Worm (Caenorhabditis elegans) whole organism, L4 larva: Measurements from ENCODE around the gene sym-3.

Source experiments
- D1046.2 ChIP-seq: fragments of 200-800 bp; sonication (Bioruptor generic); IDR thresholded peaks from 2 replicates; pipeline ENCODE4 v1.3.6; 2022; ENCODE audit warnings: missing genetic modification characterization, missing compliant biosample characterization
- F10B5.3 ChIP-seq: sonication (generic microtip); optimal IDR thresholded peaks from 2 replicates; lab custom pipeline; 2016; ENCODE audit warnings: mild to moderate bottlenecking, missing genetic modification characterization, missing compliant biosample characterization
- F49E8.2 ChIP-seq: sonication (generic microtip); optimal IDR thresholded peaks from 2 replicates; lab custom pipeline; 2016; ENCODE audit warnings: missing compliant biosample characterization, mild to moderate bottlenecking, missing genetic modification characterization, borderline replicate concordance
- R02D3.7 ChIP-seq: fragments of 150-350 bp; sonication (generic microtip); optimal IDR thresholded peaks from 3 replicates; lab custom pipeline; 2014; ENCODE audit warnings: missing biosample characterization, missing genetic modification characterization
- T26A8.4 ChIP-seq: fragments of 200-800 bp; sonication (Bioruptor generic); IDR thresholded peaks from 2 replicates; pipeline ENCODE4 v1.3.6; 2022; ENCODE audit warnings: missing genetic modification characterization, missing compliant biosample characterization
- Y105C5A.15 ChIP-seq: fragments of 200-800 bp; sonication (Bioruptor generic); IDR thresholded peaks from 2 replicates; pipeline ENCODE4 v1.3.6; 2022; ENCODE audit warnings: missing genetic modification characterization, missing compliant biosample characterization
- Y48G9A.11 ChIP-seq: fragments of 200-800 bp; sonication (Bioruptor generic); IDR thresholded peaks from 2 replicates; pipeline ENCODE4 v1.3.6; 2022; ENCODE audit warnings: missing genetic modification reagents, missing genetic modification characterization, missing compliant biosample characterization
- ZK337.2 ChIP-seq: fragments of 200-800 bp; sonication (Bioruptor generic); IDR thresholded peaks from 2 replicates; pipeline ENCODE4 v1.3.6; 2022; ENCODE audit warnings: missing genetic modification reagents, missing genetic modification characterization, missing compliant biosample characterization
- aha-1 ChIP-seq: fragments of 150-350 bp; peaks from one replicate; lab custom pipeline; 2014; ENCODE audit warnings: missing biosample characterization, missing genetic modification characterization
- aly-2 ChIP-seq: sonication (generic microtip); optimal IDR thresholded peaks from 2 replicates; lab custom pipeline; 2018; ENCODE audit warnings: missing biosample characterization, missing genetic modification characterization
- ceh-20 ChIP-seq: fragments of 200-800 bp; sonication (Bioruptor generic); IDR thresholded peaks from 2 replicates; pipeline ENCODE4 v1.3.6; 2022; ENCODE audit warnings: missing genetic modification reagents, missing genetic modification characterization, missing compliant biosample characterization
- ceh-28 ChIP-seq: fragments of 150-350 bp; optimal IDR thresholded peaks from 2 replicates; lab custom pipeline; 2014; ENCODE audit warnings: missing biosample characterization, missing genetic modification reagents, missing genetic modification characterization
- ceh-44 ChIP-seq: fragments of 200-800 bp; sonication (Bioruptor generic); IDR thresholded peaks from 2 replicates; pipeline ENCODE4 v1.3.6; 2022; ENCODE audit warnings: missing genetic modification reagents, missing genetic modification characterization, missing compliant biosample characterization
- ceh-82 ChIP-seq: sonication (generic microtip); optimal IDR thresholded peaks from 2 replicates; lab custom pipeline; 2017; ENCODE audit warnings: missing biosample characterization, missing genetic modification characterization
- cey-2 ChIP-seq: sonication (generic microtip); optimal IDR thresholded peaks from 3 replicates; lab custom pipeline; 2017; ENCODE audit warnings: missing genetic modification characterization, mild to moderate bottlenecking, missing compliant biosample characterization, antibody characterized with exemption, borderline replicate concordance; ENCODE audit not compliant: insufficient read depth
- daf-12 ChIP-seq: fragments of 150-350 bp; optimal IDR thresholded peaks from 2 replicates; lab custom pipeline; 2014; ENCODE audit warnings: missing biosample characterization, missing genetic modification reagents, missing genetic modification characterization
- daf-16 ChIP-seq, 3 experiments: sonication (generic microtip); optimal IDR thresholded peaks; 2 replicates each; lab custom pipeline; 2016 to 2017; ENCODE audit warnings: missing genetic modification characterization in 3 of 3, missing genetic modification reagents in 3 of 3, mild to moderate bottlenecking in 2 of 3, missing compliant biosample characterization in 2 of 3, missing biosample characterization in 1 of 3, moderate library complexity in 1 of 3
- dve-1 ChIP-seq: sonication (generic microtip); optimal IDR thresholded peaks from 2 replicates; lab custom pipeline; 2017; ENCODE audit warnings: antibody characterized with exemption, mild to moderate bottlenecking, missing genetic modification characterization, missing compliant biosample characterization; ENCODE audit not compliant: insufficient read depth
- fkh-10 ChIP-seq: fragments of 150-350 bp; optimal IDR thresholded peaks from 2 replicates; lab custom pipeline; 2014; ENCODE audit warnings: missing biosample characterization, missing genetic modification reagents, missing genetic modification characterization
- hlh-11 ChIP-seq: fragments of 200-800 bp; sonication (Bioruptor generic); optimal IDR thresholded peaks from 2 replicates; lab custom pipeline; 2018; ENCODE audit warnings: mild to moderate bottlenecking, missing genetic modification characterization, missing compliant biosample characterization
- hmg-1.1 ChIP-seq: fragments of 200-800 bp; sonication (Bioruptor generic); IDR thresholded peaks from 2 replicates; pipeline ENCODE4 v1.3.6; 2022; ENCODE audit warnings: missing genetic modification reagents, missing genetic modification characterization, missing compliant biosample characterization
- jun-1 ChIP-seq: fragments of 150-350 bp; optimal IDR thresholded peaks from 2 replicates; lab custom pipeline; 2014; ENCODE audit warnings: missing biosample characterization, missing genetic modification reagents, missing genetic modification characterization
- lin-13 ChIP-seq: fragments of 150-350 bp; optimal IDR thresholded peaks from 2 replicates; lab custom pipeline; 2014; ENCODE audit warnings: missing biosample characterization, missing genetic modification reagents, missing genetic modification characterization
- lin-29 ChIP-seq: fragments of 200-800 bp; sonication (Bioruptor generic); IDR thresholded peaks from 2 replicates; pipeline ENCODE4 v1.3.6; 2022; ENCODE audit warnings: missing genetic modification reagents, missing genetic modification characterization, missing compliant biosample characterization
- lin-39 ChIP-seq: fragments of 150-350 bp; optimal IDR thresholded peaks from 2 replicates; lab custom pipeline; 2014; ENCODE audit warnings: missing biosample characterization, missing genetic modification reagents, missing genetic modification characterization
- madf-9 ChIP-seq: fragments of 200-800 bp; sonication (Bioruptor generic); conservative IDR thresholded peaks from 2 replicates; pipeline ENCODE4 v1.3.6; 2022; ENCODE audit warnings: missing genetic modification reagents, missing genetic modification characterization, missing compliant biosample characterization
- nhr-11 ChIP-seq: fragments of 150-350 bp; optimal IDR thresholded peaks from 2 replicates; lab custom pipeline; 2014; ENCODE audit warnings: missing biosample characterization, missing genetic modification characterization
- nhr-25 ChIP-seq: sonication (generic microtip); optimal IDR thresholded peaks from 2 replicates; lab custom pipeline; 2017; ENCODE audit warnings: missing genetic modification characterization, mild to moderate bottlenecking, missing compliant biosample characterization, antibody characterized with exemption, moderate library complexity, borderline replicate concordance; ENCODE audit not compliant: insufficient read depth
- nhr-28 ChIP-seq: fragments of 150-350 bp; optimal IDR thresholded peaks from 2 replicates; lab custom pipeline; 2014; ENCODE audit warnings: missing biosample characterization, missing genetic modification characterization
- nhr-41 ChIP-seq: fragments of 200-800 bp; sonication (Bioruptor generic); IDR thresholded peaks from 2 replicates; pipeline ENCODE4 v1.3.6; 2022; ENCODE audit warnings: missing genetic modification reagents, missing genetic modification characterization, missing compliant biosample characterization
- nhr-6 ChIP-seq: fragments of 150-350 bp; optimal IDR thresholded peaks from 2 replicates; lab custom pipeline; 2014; ENCODE audit warnings: missing biosample characterization, missing genetic modification characterization
- pha-4 ChIP-seq, 2 experiments: fragments of 150-350 bp in 1 of 2; fragments of 200-800 bp in 1 of 2; sonication (Bioruptor generic) in 1 of 2; IDR thresholded peaks in 1 of 2; optimal IDR thresholded peaks in 1 of 2; 2 replicates each; pipeline versions ENCODE4 v1.3.6 to Lab custom; 2014 to 2022; ENCODE audit warnings: missing genetic modification characterization in 2 of 2, missing genetic modification reagents in 2 of 2, missing biosample characterization in 1 of 2, missing compliant biosample characterization in 1 of 2
- php-3 ChIP-seq: fragments of 200-800 bp; sonication (Bioruptor generic); IDR thresholded peaks from 2 replicates; pipeline ENCODE4 v1.3.6; 2022; ENCODE audit warnings: missing genetic modification reagents, missing genetic modification characterization, missing compliant biosample characterization
- pqm-1 ChIP-seq: sonication (generic microtip); optimal IDR thresholded peaks from 2 replicates; lab custom pipeline; 2017; ENCODE audit warnings: missing biosample characterization, missing genetic modification characterization
- sdz-12 ChIP-seq: fragments of 200-800 bp; sonication (Bioruptor generic); optimal IDR thresholded peaks from 2 replicates; lab custom pipeline; 2018; ENCODE audit warnings: mild to moderate bottlenecking, missing genetic modification characterization, missing compliant biosample characterization
- set-16 ChIP-seq: fragments of 200-800 bp; sonication (Bioruptor generic); IDR thresholded peaks from 2 replicates; pipeline ENCODE4 v1.3.6; 2022; ENCODE audit warnings: missing genetic modification reagents, missing genetic modification characterization, missing compliant biosample characterization
- snpc-1.2 ChIP-seq: fragments of 200-800 bp; sonication (Bioruptor generic); IDR thresholded peaks from 2 replicates; pipeline ENCODE4 v1.3.6; 2022; ENCODE audit warnings: missing genetic modification reagents, missing genetic modification characterization, missing compliant biosample characterization
- snpc-4 ChIP-seq: fragments of 150-350 bp; optimal IDR thresholded peaks from 2 replicates; lab custom pipeline; 2014; ENCODE audit warnings: missing biosample characterization, missing genetic modification characterization
- unc-130 ChIP-seq: sonication (generic microtip); optimal IDR thresholded peaks from 2 replicates; lab custom pipeline; 2016; ENCODE audit warnings: missing genetic modification reagents, missing genetic modification characterization, missing compliant biosample characterization
- unc-39 ChIP-seq: sonication (generic microtip); optimal IDR thresholded peaks from 2 replicates; lab custom pipeline; 2017; ENCODE audit warnings: missing biosample characterization, missing genetic modification characterization
- unc-62 ChIP-seq, 3 experiments: fragments of 150-350 bp in 1 of 3; sonication (generic microtip); optimal IDR thresholded peaks in 2 of 3; peaks in 1 of 3; 1 replicate in 1 of 3; 2 replicates in 2 of 3; lab custom pipeline; 2014 to 2017; ENCODE audit warnings: missing biosample characterization in 3 of 3, missing genetic modification characterization in 3 of 3, missing genetic modification reagents in 3 of 3, missing genotype in 1 of 3
- zip-2 ChIP-seq: fragments of 150-350 bp; optimal IDR thresholded peaks from 2 replicates; lab custom pipeline; 2014; ENCODE audit warnings: missing biosample characterization, missing genetic modification characterization

The sym-3 gene

DNA sequence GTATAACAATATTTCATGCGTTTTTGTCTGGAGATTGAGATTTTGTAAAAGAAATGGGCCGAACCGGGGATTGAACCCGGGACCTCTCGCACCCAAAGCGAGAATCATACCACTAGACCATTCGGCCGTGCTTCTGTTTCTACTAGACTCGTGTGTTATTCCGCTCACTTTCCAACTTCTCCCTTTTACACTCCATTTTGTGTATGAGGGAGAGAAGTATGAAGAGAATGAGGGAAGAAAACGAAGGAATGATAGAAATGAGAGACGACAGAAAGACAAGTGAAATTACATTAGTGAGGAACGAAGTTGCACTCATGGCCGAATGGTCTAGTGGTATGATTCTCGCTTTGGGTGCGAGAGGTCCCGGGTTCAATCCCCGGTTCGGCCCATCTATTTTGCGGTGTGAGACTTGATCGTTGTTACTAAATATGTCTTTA is 27.6 kb downstream of the sym-3 start (continued):
- peak; percentile 76 for TF ChIP-seq nhr-6 (tag; lab: Kevin White, UChicago)
- TF ChIP-seq ceh-82: no peak
- no peak for TF ChIP-seq cey-2 (tag; lab: Kevin White, UChicago)
- peak; percentile 87 for TF ChIP-seq madf-9 (GFP tag; lab: Robert Waterston, UW)
- TF ChIP-seq pha-4 (GFP tag; IDR thresholded peaks at IDR 0.05; lab: Robert Waterston, UW): peak; percentile 94
- no peak for TF ChIP-seq pha-4 (tag; optimal IDR thresholded peaks at IDR 0.05; lab: Kevin White, UChicago)
- peak; percentile 82 for TF ChIP-seq zip-2 (tag; lab: Kevin White, UChicago)
- peak; percentile 83 for TF ChIP-seq hlh-11 (tag; lab: Kevin White, UChicago)
- no peak for TF ChIP-seq unc-39 (tag; lab: Kevin White, UChicago)
- peak; percentile 86 for TF ChIP-seq ceh-20 (GFP tag; lab: Robert Waterston, UW)
- TF ChIP-seq lin-29 (GFP tag; lab: Robert Waterston, UW): peak; percentile 64; the same call in 1 of the 2 replicates
- peak; percentile 93 for TF ChIP-seq snpc-1.2 (GFP tag; lab: Robert Waterston, UW)
- TF ChIP-seq nhr-41: 0 out of 2 replicates have a peak, but pooled peaks have one; percentile 53
- TF ChIP-seq T26A8.4 (GFP tag; lab: Robert Waterston, UW): peak; percentile 93
- peak; percentile 75 for TF ChIP-seq Y48G9A.11 (GFP tag; lab: Robert Waterston, UW)
- 0 out of 2 replicates have a peak, but pooled peaks have one; percentile 25 for TF ChIP-seq ZK337.2 (GFP tag; lab: Robert Waterston, UW)
- TF ChIP-seq snpc-4 (tag; lab: Kevin White, UChicago): peak; percentile 24
- peak; percentile 86 for TF ChIP-seq jun-1
- TF ChIP-seq F10B5.3 (tag; lab: Kevin White, UChicago): peak; percentile 85
- peak; percentile 86 to 90 for TF ChIP-seq daf-16 (GFP tag; optimal IDR thresholded peaks at IDR 0.05; lab: Kevin White, UChicago)
- peak; percentile 75 for TF ChIP-seq daf-16 (tag; optimal IDR thresholded peaks at IDR 0.05; lab: Kevin White, UChicago)
- peak; percentile 76 for TF ChIP-seq sdz-12 (GFP tag; lab: Kevin White, UChicago)
- no peak for TF ChIP-seq aly-2
- TF ChIP-seq D1046.2: peak; percentile 47; the same call in 1 of the 2 replicates
- TF ChIP-seq fkh-10 (GFP tag; lab: Kevin White, UChicago): peak; percentile 57
- no peak for TF ChIP-seq lin-39 (tag; lab: Kevin White, UChicago)
- TF ChIP-seq R02D3.7 (tag; lab: Kevin White, UChicago): no peak
- no peak for TF ChIP-seq daf-12
- TF ChIP-seq set-16: peak; percentile 37; the same call in 1 of the 2 replicates
- TF ChIP-seq unc-130 (GFP tag; lab: Kevin White, UChicago): peak; percentile 73
- peak; percentile 98 for TF ChIP-seq hmg-1.1 (GFP tag; lab: Robert Waterston, UW)
- peak; percentile 73 for TF ChIP-seq dve-1
- TF ChIP-seq nhr-28: peak; percentile 59
- peak; percentile 82 for TF ChIP-seq F49E8.2 (tag; lab: Kevin White, UChicago)
- TF ChIP-seq php-3 (GFP tag; lab: Robert Waterston, UW): peak; percentile 83
- TF ChIP-seq aha-1: peak; percentile 98
- TF ChIP-seq, all 104 proteins: peak for 87

DNA sequence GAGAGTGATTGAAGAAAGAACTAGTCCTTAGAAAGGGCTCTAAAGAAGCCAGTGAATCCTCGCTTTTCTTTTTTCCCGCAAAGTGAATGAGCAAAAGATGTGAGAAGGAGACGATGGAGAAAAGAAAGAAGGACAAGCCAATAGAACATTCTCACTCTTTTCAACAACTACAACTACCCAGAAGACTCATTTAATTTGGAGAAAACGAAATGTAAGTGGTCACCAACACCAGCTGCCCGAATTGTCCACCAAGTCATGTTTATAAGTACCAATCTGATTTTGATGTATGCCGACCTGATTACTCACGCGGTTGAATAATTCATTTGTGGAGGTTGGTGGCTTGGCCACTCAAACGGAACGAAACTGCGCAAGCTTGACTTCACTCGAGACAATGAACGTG is 29.0 kb downstream of the sym-3 start:
- no peak for TF ChIP-seq snpc-1.2 (GFP tag; lab: Robert Waterston, UW)
- TF ChIP-seq hlh-11 (tag; lab: Kevin White, UChicago): no peak
- no peak for TF ChIP-seq ceh-28 (tag; lab: Kevin White, UChicago)
- no peak for TF ChIP-seq ceh-44
- no peak for TF ChIP-seq Y105C5A.15
- TF ChIP-seq pqm-1: no peak

DNA sequence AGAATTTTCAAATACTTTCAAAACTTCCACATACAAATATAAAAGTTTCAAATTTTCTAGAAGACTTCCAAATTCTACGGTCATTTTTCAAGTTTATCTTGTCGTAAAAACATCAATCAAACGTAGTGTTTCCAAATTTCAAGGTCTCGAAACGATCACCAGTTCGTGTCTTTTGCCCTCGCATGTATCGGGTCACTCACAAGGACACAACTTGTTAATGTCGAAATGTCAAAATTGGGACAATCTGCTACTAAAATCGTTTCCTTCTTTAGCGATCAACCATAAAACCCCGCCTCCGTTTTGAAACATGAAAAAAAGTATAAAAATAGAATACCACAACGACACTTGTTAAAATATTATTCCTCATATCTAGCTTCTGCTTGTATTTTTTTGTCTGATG is 29.9 kb downstream of the sym-3 start:
- TF ChIP-seq sdz-12 (GFP tag; lab: Kevin White, UChicago) (no peak), unc-62 (GFP tag; optimal IDR thresholded peaks at IDR 0.05 in 1 of 2; lab: Kevin White, UChicago) (peak in 1 of 2 experiments; percentile 96), unc-62 (tag; optimal IDR thresholded peaks at IDR 0.05; lab: Kevin White, UChicago) (no peak), lin-13 (no peak), nhr-25 (tag; lab: Kevin White, UChicago) (peak; percentile 81), nhr-11 (no peak)
